Fruit fly (Drosophila melanogaster) whole organism, embryonic: Measurements from ENCODE around the gene GNBP2.

Source experiments
- Adf1 ChIP-seq: fragments of 200-800 bp; sonication (Bioruptor generic); IDR thresholded peaks from 2 replicates; pipeline ENCODE4 v1.3.6; 2022; ENCODE audit warnings: missing biosample characterization, missing genetic modification characterization
- Asciz ChIP-seq: fragments of 200-800 bp; sonication (Bioruptor generic); optimal IDR thresholded peaks from 2 replicates; lab custom pipeline; 2017; ENCODE audit warnings: missing biosample characterization, mild to moderate bottlenecking, missing genetic modification characterization, missing genetic modification reagents
- Atf6 ChIP-seq: fragments of 200-800 bp; sonication (Bioruptor generic); IDR thresholded peaks from 2 replicates; pipeline ENCODE4 v1.3.6; 2022; ENCODE audit warnings: missing biosample characterization, missing genetic modification characterization
- Blimp-1 ChIP-seq: fragments of 200-800 bp; sonication (Bioruptor generic); optimal IDR thresholded peaks from 3 replicates; lab custom pipeline; 2018; ENCODE audit warnings: missing biosample characterization, missing genetic modification characterization, mild to moderate bottlenecking, moderate library complexity, missing genetic modification reagents
- CG10321 ChIP-seq: fragments of 200-800 bp; sonication (Bioruptor generic); IDR thresholded peaks from 2 replicates; pipeline ENCODE4 v1.3.6; 2022; ENCODE audit warnings: missing biosample characterization, missing genetic modification characterization
- CG10543 ChIP-seq: fragments of 200-800 bp; sonication (Bioruptor generic); optimal IDR thresholded peaks from 3 replicates; lab custom pipeline; 2017; ENCODE audit warnings: missing biosample characterization, mild to moderate bottlenecking, missing genetic modification characterization, moderate library complexity
- CG12071 ChIP-seq: fragments of 200-800 bp; sonication (Bioruptor generic); optimal IDR thresholded peaks from 3 replicates; lab custom pipeline; 2018; ENCODE audit warnings: missing biosample characterization, mild to moderate bottlenecking, missing genetic modification characterization
- CG13894 ChIP-seq: fragments of 200-800 bp; sonication (Bioruptor generic); optimal IDR thresholded peaks from 3 replicates; lab custom pipeline; 2018; ENCODE audit warnings: missing biosample characterization, mild to moderate bottlenecking, missing genetic modification characterization, moderate library complexity
- CG15479 ChIP-seq: fragments of 200-800 bp; sonication (Bioruptor generic); optimal IDR thresholded peaks from 3 replicates; lab custom pipeline; 2019; ENCODE audit warnings: missing biosample characterization, mild to moderate bottlenecking, missing genetic modification characterization, moderate library complexity
- CG17359 ChIP-seq: fragments of 200-800 bp; sonication (Bioruptor generic); optimal IDR thresholded peaks from 3 replicates; lab custom pipeline; 2018; ENCODE audit warnings: missing biosample characterization, mild to moderate bottlenecking, missing genetic modification characterization, moderate library complexity
- CG1832 ChIP-seq: fragments of 200-800 bp; sonication (Bioruptor generic); optimal IDR thresholded peaks from 2 replicates; lab custom pipeline; 2017; ENCODE audit warnings: missing biosample characterization, mild to moderate bottlenecking, missing genetic modification characterization, inconsistent platforms
- CG2875 ChIP-seq: fragments of 200-800 bp; sonication (Bioruptor generic); optimal IDR thresholded peaks from 2 replicates; lab custom pipeline; 2017; ENCODE audit warnings: missing biosample characterization, mild to moderate bottlenecking, missing genetic modification characterization, missing genetic modification reagents
- CG31388 ChIP-seq: fragments of 200-800 bp; sonication (Bioruptor generic); optimal IDR thresholded peaks from 2 replicates; lab custom pipeline; 2016; ENCODE audit warnings: missing biosample characterization, missing genetic modification characterization
- CG34422 ChIP-seq: fragments of 200-800 bp; sonication (Bioruptor generic); IDR thresholded peaks from 3 replicates; pipeline ENCODE4 v1.3.6; 2022; ENCODE audit warnings: missing biosample characterization, missing genetic modification characterization
- CG3995 ChIP-seq: fragments of 200-800 bp; sonication (Bioruptor generic); optimal IDR thresholded peaks from 3 replicates; lab custom pipeline; 2016; ENCODE audit warnings: missing biosample characterization, missing genetic modification characterization
- CG7357 ChIP-seq: fragments of 200-800 bp; sonication (Bioruptor generic); IDR thresholded peaks from 3 replicates; pipeline ENCODE4 v1.3.6; 2022; ENCODE audit warnings: missing biosample characterization, missing genetic modification characterization
- CG8359 ChIP-seq: fragments of 200-800 bp; sonication (Bioruptor generic); optimal IDR thresholded peaks from 2 replicates; lab custom pipeline; 2017; ENCODE audit warnings: missing biosample characterization, mild to moderate bottlenecking, missing genetic modification characterization, borderline replicate concordance
- CG8924 ChIP-seq: fragments of 200-800 bp; optimal IDR thresholded peaks from 3 replicates; lab custom pipeline; 2019; ENCODE audit warnings: missing biosample characterization, mild to moderate bottlenecking, missing genetic modification characterization, moderate library complexity
- CHES-1-like ChIP-seq: fragments of 200-800 bp; sonication (Bioruptor generic); optimal IDR thresholded peaks from 2 replicates; lab custom pipeline; 2016; ENCODE audit warnings: missing biosample characterization, missing genetic modification characterization
- CkIIα-i1 ChIP-seq: fragments of 200-800 bp; sonication (Bioruptor generic); IDR thresholded peaks from 2 replicates; pipeline ENCODE4 v1.3.6; 2022; ENCODE audit warnings: missing biosample characterization, missing genetic modification characterization
- CrebB ChIP-seq: fragments of 200-800 bp; sonication (Bioruptor generic); optimal IDR thresholded peaks from 3 replicates; lab custom pipeline; 2018; ENCODE audit warnings: missing biosample characterization, mild to moderate bottlenecking, missing genetic modification characterization
- Dip2 ChIP-seq: fragments of 200-800 bp; sonication (Bioruptor generic); IDR thresholded peaks from 2 replicates; pipeline ENCODE4 v1.3.6; 2022; ENCODE audit warnings: missing biosample characterization, missing genetic modification characterization
- Doc3 ChIP-seq: fragments of 200-800 bp; sonication (Bioruptor generic); IDR thresholded peaks from 3 replicates; pipeline ENCODE4 v1.3.6; 2022; ENCODE audit warnings: missing biosample characterization, missing genetic modification characterization; ENCODE audit not compliant: partially characterized antibody
- ERR ChIP-seq: fragments of 200-800 bp; sonication (Bioruptor generic); optimal IDR thresholded peaks from 2 replicates; lab custom pipeline; 2016; ENCODE audit warnings: missing biosample characterization, missing genetic modification characterization
- HLHmδ ChIP-seq: fragments of 200-800 bp; sonication (Bioruptor generic); optimal IDR thresholded peaks from 2 replicates; lab custom pipeline; 2018; ENCODE audit warnings: missing biosample characterization, mild to moderate bottlenecking, missing genetic modification characterization, moderate library complexity
- Hmr ChIP-seq: fragments of 200-800 bp; sonication (Bioruptor generic); optimal IDR thresholded peaks from 3 replicates; lab custom pipeline; 2017; ENCODE audit warnings: mild to moderate bottlenecking, missing biosample characterization, missing genetic modification reagents, missing genetic modification characterization
- Kr ChIP-seq: fragments of 200-800 bp; sonication (Bioruptor generic); optimal IDR thresholded peaks from 2 replicates; lab custom pipeline; 2017; ENCODE audit warnings: missing biosample characterization, mild to moderate bottlenecking, missing genetic modification characterization
- Mes4 ChIP-seq: fragments of 200-800 bp; sonication (Bioruptor generic); optimal IDR thresholded peaks from 2 replicates; lab custom pipeline; 2016; ENCODE audit warnings: missing biosample characterization, missing genetic modification characterization
- Ravus ChIP-seq: fragments of 200-800 bp; sonication (Bioruptor generic); IDR thresholded peaks from 2 replicates; pipeline ENCODE4 v1.3.6; 2022; ENCODE audit warnings: missing biosample characterization, missing genetic modification characterization
- Scr ChIP-seq: fragments of 200-800 bp; sonication (Bioruptor generic); IDR thresholded peaks from 2 replicates; pipeline ENCODE4 v1.3.6; 2022; ENCODE audit warnings: missing biosample characterization, missing genetic modification characterization; ENCODE audit not compliant: partially characterized antibody
- ac ChIP-seq: fragments of 200-800 bp; sonication (Bioruptor generic); optimal IDR thresholded peaks from 3 replicates; lab custom pipeline; 2017; ENCODE audit warnings: missing biosample characterization, mild to moderate bottlenecking, missing genetic modification characterization
- amos ChIP-seq: fragments of 200-800 bp; sonication (Bioruptor generic); IDR thresholded peaks from 2 replicates; pipeline ENCODE4 v1.3.6; 2022; ENCODE audit warnings: missing biosample characterization, missing genetic modification characterization; ENCODE audit not compliant: partially characterized antibody
- chn ChIP-seq: fragments of 200-800 bp; sonication (Bioruptor generic); optimal IDR thresholded peaks from 2 replicates; lab custom pipeline; 2016; ENCODE audit warnings: missing biosample characterization, missing genetic modification characterization
- dm ChIP-seq: fragments of 200-800 bp; sonication (Bioruptor generic); optimal IDR thresholded peaks from 3 replicates; lab custom pipeline; 2016; ENCODE audit warnings: missing biosample characterization, missing genetic modification characterization
- dmrt11E ChIP-seq: fragments of 200-800 bp; sonication (Bioruptor generic); optimal IDR thresholded peaks from 3 replicates; lab custom pipeline; 2018; ENCODE audit warnings: missing biosample characterization, mild to moderate bottlenecking, missing genetic modification characterization, moderate library complexity
- dysf ChIP-seq: fragments of 200-800 bp; sonication (Bioruptor generic); IDR thresholded peaks from 3 replicates; pipeline ENCODE4 v1.3.6; 2022; ENCODE audit warnings: missing biosample characterization, missing genetic modification characterization
- ems ChIP-seq: fragments of 200-800 bp; sonication (Bioruptor generic); optimal IDR thresholded peaks from 3 replicates; lab custom pipeline; 2016; ENCODE audit warnings: missing biosample characterization, missing genetic modification characterization
- eve ChIP-seq, 2 experiments: fragments of >200 bp; optimal IDR thresholded peaks; 2 replicates each; lab custom pipeline; 2017; ENCODE audit warnings: missing biosample characterization in 2 of 2, missing genetic modification characterization in 2 of 2
- eyg ChIP-seq: fragments of 200-800 bp; sonication (Bioruptor generic); optimal IDR thresholded peaks from 3 replicates; lab custom pipeline; 2016; ENCODE audit warnings: missing biosample characterization, missing genetic modification characterization
- fd3F ChIP-seq: fragments of 200-800 bp; sonication (Bioruptor generic); optimal IDR thresholded peaks from 2 replicates; lab custom pipeline; 2018; ENCODE audit warnings: missing biosample characterization, mild to moderate bottlenecking, missing genetic modification characterization, moderate library complexity
- gce ChIP-seq: fragments of 200-800 bp; sonication (Bioruptor generic); IDR thresholded peaks from 3 replicates; pipeline ENCODE4 v1.3.6; 2022; ENCODE audit warnings: missing biosample characterization, missing genetic modification characterization
- gt ChIP-seq: fragments of 200-800 bp; sonication (Bioruptor generic); IDR thresholded peaks from 2 replicates; pipeline ENCODE4 v1.3.6; 2022; ENCODE audit warnings: missing biosample characterization, missing genetic modification characterization
- kah ChIP-seq: fragments of 200-800 bp; sonication (Bioruptor generic); optimal IDR thresholded peaks from 2 replicates; lab custom pipeline; 2018; ENCODE audit warnings: missing biosample characterization, mild to moderate bottlenecking, missing genetic modification characterization
- luna ChIP-seq: fragments of 200-800 bp; sonication (Bioruptor generic); optimal IDR thresholded peaks from 2 replicates; lab custom pipeline; 2016; ENCODE audit warnings: missing biosample characterization, missing genetic modification characterization
- sisA ChIP-seq: fragments of 200-800 bp; sonication (Bioruptor generic); IDR thresholded peaks from 2 replicates; pipeline ENCODE4 v1.3.6; 2022; ENCODE audit warnings: missing biosample characterization, missing genetic modification characterization
- sr ChIP-seq: fragments of 200-800 bp; sonication (Bioruptor generic); IDR thresholded peaks from 3 replicates; pipeline ENCODE4 v1.3.6; 2022; ENCODE audit warnings: missing biosample characterization, missing genetic modification characterization
- tll ChIP-seq, 2 experiments: fragments of 200-800 bp in 1 of 2; fragments of >200 bp in 1 of 2; sonication (Bioruptor generic) in 1 of 2; optimal IDR thresholded peaks; 2 replicates each; lab custom pipeline; 2017 to 2019; ENCODE audit warnings: missing biosample characterization in 2 of 2, missing genetic modification characterization in 2 of 2, mild to moderate bottlenecking in 1 of 2, moderate library complexity in 1 of 2
- trem ChIP-seq: fragments of 200-800 bp; optimal IDR thresholded peaks from 3 replicates; lab custom pipeline; 2019; ENCODE audit warnings: missing biosample characterization, mild to moderate bottlenecking, missing genetic modification characterization, moderate library complexity
- twi ChIP-seq: fragments of 200-800 bp; optimal IDR thresholded peaks from 2 replicates; lab custom pipeline; 2019; ENCODE audit warnings: missing biosample characterization, mild to moderate bottlenecking, missing genetic modification characterization, moderate library complexity
- z ChIP-seq: fragments of 200-800 bp; sonication (Bioruptor generic); IDR thresholded peaks from 3 replicates; pipeline ENCODE4 v1.3.6; 2022; ENCODE audit warnings: missing biosample characterization, missing genetic modification characterization

GNBP2 gene

dm6 chr3L:18681550-18682217 is 6.5 kb upstream of the GNBP2 start, which contains the start of the genes Sgf11 and CG32202 (continued):
- TF ChIP-seq chn (GFP tag; lab: Kevin White, UChicago) (no peak), dysf (GFP tag; lab: Robert Waterston, UW) (peak; percentile 49; the same call in 1 of the 3 replicates), HLHmδ (GFP tag; lab: Kevin White, UChicago) (no peak), gce (no peak), amos (GFP tag; lab: Robert Waterston, UW) (peak; percentile 34; the same call in 1 of the 2 replicates), Asciz (GFP tag; lab: Kevin White, UChicago) (no peak), CrebB (tag; lab: Kevin White, UChicago) (peak; percentile 6), Doc3 (GFP tag; lab: Robert Waterston, UW) (no peak), dmrt11E (tag; lab: Kevin White, UChicago) (peak; percentile 73), kah (GFP tag; lab: Kevin White, UChicago) (no peak), CHES-1-like (peak; percentile 8), CG34422 (peak; percentile 47; the same call in 1 of the 3 replicates), CG10321 (GFP tag; lab: Robert Waterston, UW) (no peak), Dip2 (GFP tag; lab: Robert Waterston, UW) (no peak), Ravus (GFP tag; lab: Robert Waterston, UW) (no peak), trem (tag; lab: Kevin White, UChicago) (peak; percentile 76), ems (no peak), sisA (GFP tag; lab: Robert Waterston, UW) (no peak; the same call in 1 of the 2 replicates), Mes4 (GFP tag; lab: Kevin White, UChicago) (no peak), CG1832 (GFP tag; lab: Kevin White, UChicago) (no peak), CG17359 (peak; percentile 53), CkIIα-i1 (GFP tag; lab: Robert Waterston, UW) (no peak), z (GFP tag; lab: Robert Waterston, UW) (no peak), luna (GFP tag; lab: Kevin White, UChicago) (no peak), ERR (no peak), dm (GFP tag; lab: Kevin White, UChicago) (no peak), CG8924 (tag; lab: Kevin White, UChicago) (peak; percentile 79), Blimp-1 (no peak), CG10543 (GFP tag; lab: Kevin White, UChicago) (peak; percentile 52), ac (GFP tag; lab: Kevin White, UChicago) (no peak), eve (GFP tag; optimal IDR thresholded peaks at IDR 0.05; lab: Kevin White, UChicago) (no peak), sr (GFP tag; lab: Robert Waterston, UW) (no peak), twi (tag; lab: Kevin White, UChicago) (peak; percentile 48), CG2875 (GFP tag; lab: Kevin White, UChicago) (no peak), CG12071 (no peak), tll (GFP tag; optimal IDR thresholded peaks at IDR 0.05; lab: Kevin White, UChicago) (no peak), CG13894 (no peak), CG15479 (GFP tag; lab: Kevin White, UChicago) (no peak), CG8359 (no peak), Adf1 (GFP tag; lab: Robert Waterston, UW) (no peak), Hmr (GFP tag; lab: Kevin White, UChicago) (no peak), CG7357 (no peak), gt (GFP tag; lab: Robert Waterston, UW) (no peak), CG31388 (GFP tag; lab: Kevin White, UChicago) (no peak), CG3995 (GFP tag; lab: Kevin White, UChicago) (peak; percentile 70), Kr (GFP tag; lab: Kevin White, UChicago) (no peak), Atf6 (GFP tag; lab: Robert Waterston, UW) (peak; percentile 56), Scr (GFP tag; lab: Robert Waterston, UW) (no peak), eyg (GFP tag; lab: Kevin White, UChicago) (no peak), fd3F (GFP tag; lab: Kevin White, UChicago) (peak; percentile 53)
